Fruit fly (Drosophila melanogaster) whole organism, embryonic: Measurements from ENCODE around the gene CG2145.

Experiments used
- Ada2b ChIP-seq: fragments of 200-800 bp; sonication (Bioruptor generic); IDR thresholded peaks from 2 replicates; pipeline ENCODE4 v1.3.6; 2022; ENCODE audit warnings: missing biosample characterization, missing genetic modification characterization
- Asciz ChIP-seq: fragments of 200-800 bp; sonication (Bioruptor generic); optimal IDR thresholded peaks from 2 replicates; lab custom pipeline; 2017; ENCODE audit warnings: missing biosample characterization, mild to moderate bottlenecking, missing genetic modification characterization, missing genetic modification reagents
- Bgb ChIP-seq: fragments of 200-800 bp; sonication (Bioruptor generic); IDR thresholded peaks from 2 replicates; pipeline ENCODE4 v1.3.6; 2022; ENCODE audit warnings: missing biosample characterization, missing genetic modification characterization; ENCODE audit not compliant: partially characterized antibody
- Blimp-1 ChIP-seq: fragments of 200-800 bp; sonication (Bioruptor generic); optimal IDR thresholded peaks from 3 replicates; lab custom pipeline; 2018; ENCODE audit warnings: missing biosample characterization, missing genetic modification characterization, mild to moderate bottlenecking, moderate library complexity, missing genetic modification reagents
- CG1024 ChIP-seq: fragments of 200-800 bp; sonication (Bioruptor generic); IDR thresholded peaks from 2 replicates; pipeline ENCODE4 v1.3.6; 2022; ENCODE audit warnings: missing biosample characterization, missing genetic modification characterization
- CG11093 ChIP-seq: fragments of 200-800 bp; sonication (Bioruptor generic); IDR thresholded peaks from 3 replicates; pipeline ENCODE4 v1.3.6; 2022; ENCODE audit warnings: missing biosample characterization, missing genetic modification characterization
- CG12104 ChIP-seq: fragments of 200-800 bp; sonication (Bioruptor generic); optimal IDR thresholded peaks from 3 replicates; lab custom pipeline; 2016; ENCODE audit warnings: missing biosample characterization, missing genetic modification characterization
- CG13624 ChIP-seq: fragments of 200-800 bp; sonication (Bioruptor generic); optimal IDR thresholded peaks from 2 replicates; lab custom pipeline; 2016; ENCODE audit warnings: missing biosample characterization, missing genetic modification characterization
- CG1602 ChIP-seq: fragments of 200-800 bp; sonication (Bioruptor generic); optimal IDR thresholded peaks from 3 replicates; lab custom pipeline; 2016; ENCODE audit warnings: missing biosample characterization, missing genetic modification characterization
- CG1832 ChIP-seq: fragments of 200-800 bp; sonication (Bioruptor generic); optimal IDR thresholded peaks from 2 replicates; lab custom pipeline; 2017; ENCODE audit warnings: missing biosample characterization, mild to moderate bottlenecking, missing genetic modification characterization, inconsistent platforms
- CG18764 ChIP-seq: fragments of 200-800 bp; sonication (Bioruptor generic); optimal IDR thresholded peaks from 3 replicates; lab custom pipeline; 2016; ENCODE audit warnings: missing biosample characterization, missing genetic modification characterization
- CG2129 ChIP-seq: fragments of 200-800 bp; sonication (Bioruptor generic); IDR thresholded peaks from 2 replicates; pipeline ENCODE4 v1.3.6; 2022; ENCODE audit warnings: missing biosample characterization, missing genetic modification characterization; ENCODE audit not compliant: partially characterized antibody
- CG2202 ChIP-seq: fragments of 200-800 bp; sonication (Bioruptor generic); optimal IDR thresholded peaks from 2 replicates; lab custom pipeline; 2018; ENCODE audit warnings: missing biosample characterization, mild to moderate bottlenecking, missing genetic modification characterization
- CG32532 ChIP-seq: fragments of 200-800 bp; sonication (Bioruptor generic); IDR thresholded peaks from 2 replicates; pipeline ENCODE4 v1.3.6; 2022; ENCODE audit warnings: missing biosample characterization, missing genetic modification characterization
- CG32772 ChIP-seq: fragments of 200-800 bp; sonication (Bioruptor generic); IDR thresholded peaks from 2 replicates; pipeline ENCODE4 v1.3.6; 2022; ENCODE audit warnings: missing biosample characterization, missing genetic modification characterization
- CG34224 ChIP-seq: fragments of 200-800 bp; sonication (Bioruptor generic); IDR thresholded peaks from 3 replicates; pipeline ENCODE4 v1.3.6; 2022; ENCODE audit warnings: missing biosample characterization, missing genetic modification characterization; ENCODE audit not compliant: partially characterized antibody
- CG34376 ChIP-seq: fragments of 200-800 bp; sonication (Bioruptor generic); optimal IDR thresholded peaks from 2 replicates; lab custom pipeline; 2018; ENCODE audit warnings: missing biosample characterization, mild to moderate bottlenecking, missing genetic modification characterization
- CG3726 ChIP-seq: fragments of 200-800 bp; sonication (Bioruptor generic); IDR thresholded peaks from 3 replicates; pipeline ENCODE4, ENCODE4 v1.3.6; 2022; ENCODE audit warnings: missing biosample characterization, missing genetic modification characterization
- CG5245 ChIP-seq: fragments of 200-800 bp; sonication (Bioruptor generic); optimal IDR thresholded peaks from 3 replicates; lab custom pipeline; 2016; ENCODE audit warnings: missing biosample characterization, missing genetic modification characterization
- CG6175 ChIP-seq: fragments of 200-800 bp; sonication (Bioruptor generic); IDR thresholded peaks from 3 replicates; pipeline ENCODE4 v1.3.6; 2022; ENCODE audit warnings: missing biosample characterization, missing genetic modification characterization
- CG8089 ChIP-seq: fragments of 200-800 bp; sonication (Bioruptor generic); optimal IDR thresholded peaks from 3 replicates; lab custom pipeline; 2016; ENCODE audit warnings: missing biosample characterization, missing genetic modification characterization
- CG8359 ChIP-seq: fragments of 200-800 bp; sonication (Bioruptor generic); optimal IDR thresholded peaks from 2 replicates; lab custom pipeline; 2017; ENCODE audit warnings: missing biosample characterization, mild to moderate bottlenecking, missing genetic modification characterization, borderline replicate concordance
- CG8765 ChIP-seq: fragments of 200-800 bp; sonication (Bioruptor generic); IDR thresholded peaks from 2 replicates; pipeline ENCODE4 v1.3.6; 2022; ENCODE audit warnings: missing biosample characterization, missing genetic modification characterization
- Doc2 ChIP-seq: fragments of 200-800 bp; sonication (Bioruptor generic); IDR thresholded peaks from 2 replicates; pipeline ENCODE4 v1.3.6; 2022; ENCODE audit warnings: missing biosample characterization, missing genetic modification characterization
- Elba2 ChIP-seq: fragments of 200-800 bp; sonication (Bioruptor generic); optimal IDR thresholded peaks from 3 replicates; lab custom pipeline; 2016; ENCODE audit warnings: missing biosample characterization, missing genetic modification characterization
- Hr39 ChIP-seq: fragments of >200 bp; optimal IDR thresholded peaks from 2 replicates; lab custom pipeline; 2017
- NC2β ChIP-seq: fragments of 200-800 bp; sonication (Bioruptor generic); optimal IDR thresholded peaks from 2 replicates; lab custom pipeline; 2016; ENCODE audit warnings: missing biosample characterization, missing genetic modification characterization
- NK7.1 ChIP-seq: fragments of 200-800 bp; sonication (Bioruptor generic); optimal IDR thresholded peaks from 3 replicates; lab custom pipeline; 2016; ENCODE audit warnings: missing biosample characterization, missing genetic modification characterization
- Neu2 ChIP-seq: fragments of 200-800 bp; sonication (Bioruptor generic); optimal IDR thresholded peaks from 3 replicates; lab custom pipeline; 2016; ENCODE audit warnings: missing biosample characterization, missing genetic modification characterization, borderline replicate concordance
- PHDP ChIP-seq: fragments of 200-800 bp; sonication (Bioruptor generic); optimal IDR thresholded peaks from 3 replicates; lab custom pipeline; 2018; ENCODE audit warnings: missing biosample characterization, mild to moderate bottlenecking, missing genetic modification characterization, moderate library complexity
- Sry-β ChIP-seq: fragments of 200-800 bp; sonication (Bioruptor generic); optimal IDR thresholded peaks from 2 replicates; lab custom pipeline; 2018; ENCODE audit warnings: missing biosample characterization, mild to moderate bottlenecking, missing genetic modification characterization, moderate library complexity
- Tbp ChIP-seq: fragments of >200 bp; optimal IDR thresholded peaks from 2 replicates; lab custom pipeline; 2018; ENCODE audit warnings: missing biosample characterization, missing genetic modification characterization
- ac ChIP-seq: fragments of 200-800 bp; sonication (Bioruptor generic); optimal IDR thresholded peaks from 3 replicates; lab custom pipeline; 2017; ENCODE audit warnings: missing biosample characterization, mild to moderate bottlenecking, missing genetic modification characterization
- ara ChIP-seq: fragments of 200-800 bp; sonication (Bioruptor generic); IDR thresholded peaks from 2 replicates; pipeline ENCODE4 v1.3.6; 2022; ENCODE audit warnings: missing biosample characterization, missing genetic modification characterization
- bigmax ChIP-seq: fragments of 200-800 bp; sonication (Bioruptor generic); optimal IDR thresholded peaks from 2 replicates; lab custom pipeline; 2018; ENCODE audit warnings: missing biosample characterization, mild to moderate bottlenecking, missing genetic modification characterization
- bowl ChIP-seq: fragments of 200-800 bp; sonication (Bioruptor generic); IDR thresholded peaks from 2 replicates; pipeline ENCODE4 v1.3.6; 2022; ENCODE audit warnings: missing biosample characterization, missing genetic modification characterization
- ems ChIP-seq: fragments of 200-800 bp; sonication (Bioruptor generic); optimal IDR thresholded peaks from 3 replicates; lab custom pipeline; 2016; ENCODE audit warnings: missing biosample characterization, missing genetic modification characterization
- gem ChIP-seq: fragments of 200-800 bp; sonication (Bioruptor generic); optimal IDR thresholded peaks from 2 replicates; lab custom pipeline; 2019; ENCODE audit warnings: missing biosample characterization, mild to moderate bottlenecking, missing genetic modification characterization, moderate library complexity
- grn ChIP-seq: fragments of 200-800 bp; sonication (Bioruptor generic); optimal IDR thresholded peaks from 3 replicates; lab custom pipeline; 2017; ENCODE audit warnings: missing biosample characterization, missing genetic modification characterization
- gt ChIP-seq: fragments of 200-800 bp; sonication (Bioruptor generic); IDR thresholded peaks from 2 replicates; pipeline ENCODE4 v1.3.6; 2022; ENCODE audit warnings: missing biosample characterization, missing genetic modification characterization
- her ChIP-seq: fragments of 200-800 bp; sonication (Bioruptor generic); optimal IDR thresholded peaks from 2 replicates; lab custom pipeline; 2016; ENCODE audit warnings: missing biosample characterization, missing genetic modification characterization
- nau ChIP-seq: fragments of 200-800 bp; sonication (Bioruptor generic); optimal IDR thresholded peaks from 3 replicates; lab custom pipeline; 2017; ENCODE audit warnings: missing biosample characterization, mild to moderate bottlenecking, missing genetic modification characterization, missing genetic modification reagents
- nerfin-1 ChIP-seq: fragments of 200-800 bp; sonication (Bioruptor generic); optimal IDR thresholded peaks from 3 replicates; lab custom pipeline; 2019; ENCODE audit warnings: missing biosample characterization, mild to moderate bottlenecking, missing genetic modification characterization, moderate library complexity
- onecut ChIP-seq: fragments of 200-800 bp; sonication (Bioruptor generic); IDR thresholded peaks from 2 replicates; pipeline ENCODE4 v1.3.6; 2022; ENCODE audit warnings: missing biosample characterization, missing genetic modification characterization
- otp ChIP-seq: fragments of 200-800 bp; sonication (Bioruptor generic); IDR thresholded peaks from 3 replicates; pipeline ENCODE4, ENCODE4 v1.3.6; 2022; ENCODE audit warnings: missing biosample characterization, missing genetic modification characterization
- pros ChIP-seq: fragments of 200-800 bp; sonication (Bioruptor generic); optimal IDR thresholded peaks from 3 replicates; lab custom pipeline; 2019; ENCODE audit warnings: missing biosample characterization, mild to moderate bottlenecking, missing genetic modification characterization, moderate library complexity
- trh ChIP-seq: fragments of 200-800 bp; sonication (Bioruptor generic); optimal IDR thresholded peaks from 2 replicates; lab custom pipeline; 2016; ENCODE audit warnings: missing biosample characterization, missing genetic modification characterization
- vvl ChIP-seq: fragments of 200-800 bp; sonication (Bioruptor generic); IDR thresholded peaks from 2 replicates; pipeline ENCODE4 v1.3.6; 2022; ENCODE audit warnings: missing biosample characterization, missing genetic modification characterization
- wor ChIP-seq: fragments of 200-800 bp; sonication (Bioruptor generic); IDR thresholded peaks from 2 replicates; pipeline ENCODE4 v1.3.6; 2022; ENCODE audit warnings: missing biosample characterization, missing genetic modification characterization
- yki ChIP-seq: fragments of >200 bp; optimal IDR thresholded peaks from 3 replicates; lab custom pipeline; 2018

Gene CG2145

dm6 chrX:10966978-10967731 is 40.0 kb downstream of the CG2145 start, which contains the start of gene C901 (continued):
- TF ChIP-seq CG6175 (GFP tag; lab: Robert Waterston, UW) (no peak), CG34376 (GFP tag; lab: Kevin White, UChicago) (no peak), CG32532 (GFP tag; lab: Robert Waterston, UW) (peak; percentile 57; the same call in 1 of the 2 replicates), ara (GFP tag; lab: Robert Waterston, UW) (peak; percentile 49; the same call in 1 of the 2 replicates), Blimp-1 (GFP tag; lab: Kevin White, UChicago) (peak; percentile 83), Elba2 (GFP tag; lab: Kevin White, UChicago) (no peak), NK7.1 (no peak), CG8765 (no peak), her (GFP tag; lab: Kevin White, UChicago) (no peak), ems (GFP tag; lab: Kevin White, UChicago) (no peak), ac (GFP tag; lab: Kevin White, UChicago) (no peak), Neu2 (GFP tag; lab: Kevin White, UChicago) (no peak), onecut (peak; percentile 60), Asciz (GFP tag; lab: Kevin White, UChicago) (peak; percentile 67), Ada2b (peak; percentile 49), CG13624 (GFP tag; lab: Kevin White, UChicago) (no peak), PHDP (tag; lab: Kevin White, UChicago) (peak; percentile 78), nerfin-1 (peak; percentile 76), Hr39 (lab: Kevin White, UChicago) (no peak), CG1602 (GFP tag; lab: Kevin White, UChicago) (peak; percentile 53), CG8359 (GFP tag; lab: Kevin White, UChicago) (peak; percentile 35), grn (no peak), CG32772 (GFP tag; lab: Robert Waterston, UW) (no peak), CG1024 (no peak; the same call in 1 of the 2 replicates), vvl (peak; percentile 78), Tbp (GFP tag; lab: Kevin White, UChicago) (no peak), CG1832 (no peak), CG5245 (GFP tag; lab: Kevin White, UChicago) (peak; percentile 21), CG3726 (0 out of 3 replicates have a peak, but pooled peaks have one; percentile 56), CG18764 (GFP tag; lab: Kevin White, UChicago) (peak; percentile 20), CG8089 (GFP tag; lab: Kevin White, UChicago) (no peak), CG2129 (GFP tag; lab: Robert Waterston, UW) (no peak), trh (no peak), NC2β (GFP tag; lab: Kevin White, UChicago) (no peak), CG11093 (peak; percentile 59; the same call in 1 of the 3 replicates), yki (lab: Kevin White, UChicago) (no peak), bowl (GFP tag; lab: Robert Waterston, UW) (no peak), pros (GFP tag; lab: Kevin White, UChicago) (peak; percentile 92), gem (tag; lab: Kevin White, UChicago) (peak; percentile 90), Doc2 (GFP tag; lab: Robert Waterston, UW) (no peak), CG12104 (GFP tag; lab: Kevin White, UChicago) (peak; percentile 41), CG2202 (tag; lab: Kevin White, UChicago) (peak; percentile 49), gt (GFP tag; lab: Robert Waterston, UW) (0 out of 2 replicates have a peak, but pooled peaks have one; percentile 23), wor (GFP tag; lab: Robert Waterston, UW) (peak; percentile 51; the same call in 1 of the 2 replicates), nau (GFP tag; lab: Kevin White, UChicago) (no peak), Bgb (GFP tag; lab: Robert Waterston, UW) (no peak), bigmax (GFP tag; lab: Kevin White, UChicago) (no peak), Sry-β (GFP tag; lab: Kevin White, UChicago) (no peak), otp (GFP tag; lab: Robert Waterston, UW) (no peak), CG34224 (GFP tag; lab: Robert Waterston, UW) (no peak)
